Worm (Caenorhabditis elegans) whole organism, L2 larva: ENCODE results near the gene ubxn-6.

Source experiments
- ceh-82 ChIP-seq: fragments of 150-350 bp; optimal IDR thresholded peaks from 2 replicates; lab custom pipeline; 2014; ENCODE audit warnings: missing biosample characterization, missing genetic modification characterization
- elt-1 ChIP-seq: fragments of 150-350 bp; optimal IDR thresholded peaks from 2 replicates; lab custom pipeline; 2014; ENCODE audit warnings: missing biosample characterization, missing genetic modification characterization
- nhr-11 ChIP-seq: fragments of 150-350 bp; optimal IDR thresholded peaks from 2 replicates; lab custom pipeline; 2014; ENCODE audit warnings: missing biosample characterization, missing genetic modification characterization
- nhr-237 ChIP-seq: fragments of 150-350 bp; optimal IDR thresholded peaks from 2 replicates; lab custom pipeline; 2014; ENCODE audit warnings: missing biosample characterization, missing genetic modification characterization
- unc-62 ChIP-seq: fragments of 150-350 bp; optimal IDR thresholded peaks from 2 replicates; lab custom pipeline; 2014; ENCODE audit warnings: missing biosample characterization, missing genetic modification reagents, missing genetic modification characterization

DNA sequence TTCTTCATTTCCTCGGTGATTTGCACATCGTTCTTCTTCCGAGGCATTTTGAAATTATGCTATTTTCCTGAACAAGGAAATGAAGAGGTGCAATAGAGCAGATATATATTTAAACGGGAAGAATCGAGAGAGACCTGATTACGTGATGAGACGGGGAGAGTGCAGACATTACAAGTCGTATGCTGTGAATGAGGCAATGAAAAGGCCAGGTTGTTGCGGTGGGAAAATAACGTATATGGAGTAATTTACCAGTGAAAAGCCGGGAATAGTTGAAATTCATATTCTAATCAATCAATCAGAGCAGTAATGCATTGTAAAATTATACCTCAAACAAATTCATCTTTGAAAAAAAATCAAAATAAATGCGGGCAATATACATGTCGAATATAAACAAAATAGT lies 50.6 kb downstream of the ubxn-6 start, which contains the start of gene Y17G9B.8:
- TF ChIP-seq ceh-82 (tag; lab: Kevin White, UChicago), result no peak
- TF ChIP-seq nhr-237 (tag; lab: Kevin White, UChicago), result no peak
- no peak for TF ChIP-seq elt-1 (tag; lab: Kevin White, UChicago)
- TF ChIP-seq unc-62 (GFP tag; lab: Kevin White, UChicago), result no peak
- no peak for TF ChIP-seq nhr-11 (tag; lab: Kevin White, UChicago)
